Worm (Caenorhabditis elegans) whole organism, mixed stage, embryonic: ENCODE measurements around the gene haf-3.
"Not testable (repeated sequence)": the region's sequence is repeated elsewhere in the genome, so short reads cannot be mapped to it uniquely, and the experiment has no call there.

Experiments
- M03D4.4 ChIP-seq: sonication (generic microtip); optimal IDR thresholded peaks from 2 replicates; lab custom pipeline; 2017; ENCODE audit warnings: mild to moderate bottlenecking, missing genetic modification characterization, missing compliant biosample characterization
- bed-3 ChIP-seq: fragments of 200-800 bp; sonication (Bioruptor generic); optimal IDR thresholded peaks from 3 replicates; lab custom pipeline; 2018; ENCODE audit warnings: mild to moderate bottlenecking, missing genetic modification characterization, moderate library complexity, missing compliant biosample characterization
- blmp-1 ChIP-seq: fragments of 150-350 bp; optimal IDR thresholded peaks from 2 replicates; lab custom pipeline; 2014; ENCODE audit warnings: missing biosample characterization, missing genetic modification characterization
- ceh-43 ChIP-seq: fragments of 200-800 bp; sonication (Bioruptor generic); optimal IDR thresholded peaks from 2 replicates; lab custom pipeline; 2018; ENCODE audit warnings: mild to moderate bottlenecking, missing genetic modification characterization, moderate library complexity, missing compliant biosample characterization
- ceh-83 ChIP-seq: fragments of 200-800 bp; sonication (Bioruptor generic); optimal IDR thresholded peaks from 2 replicates; lab custom pipeline; 2018; ENCODE audit warnings: mild to moderate bottlenecking, missing genetic modification characterization, missing compliant biosample characterization
- ces-1 ChIP-seq: fragments of 150-350 bp; optimal IDR thresholded peaks from 2 replicates; lab custom pipeline; 2014; ENCODE audit warnings: missing biosample characterization, missing genetic modification reagents, missing genetic modification characterization
- cnd-1 ChIP-seq: fragments of 200-800 bp; sonication (Bioruptor generic); optimal IDR thresholded peaks from 2 replicates; lab custom pipeline; 2018; ENCODE audit warnings: mild to moderate bottlenecking, missing genetic modification characterization, missing compliant biosample characterization
- drap-1 ChIP-seq: fragments of 200-800 bp; sonication (Bioruptor generic); optimal IDR thresholded peaks from 3 replicates; lab custom pipeline; 2018; ENCODE audit warnings: mild to moderate bottlenecking, missing genetic modification characterization, missing compliant biosample characterization
- elt-1 ChIP-seq: sonication (generic microtip); optimal IDR thresholded peaks from 2 replicates; lab custom pipeline; 2017; ENCODE audit warnings: missing genetic modification characterization, mild to moderate bottlenecking, missing compliant biosample characterization, antibody characterized with exemption, moderate library complexity, borderline replicate concordance; ENCODE audit not compliant: insufficient read depth
- elt-3 ChIP-seq: fragments of 150-350 bp; optimal IDR thresholded peaks from 2 replicates; lab custom pipeline; 2014; ENCODE audit warnings: missing biosample characterization, missing genetic modification characterization
- flh-1 ChIP-seq: fragments of 200-800 bp; sonication (Bioruptor generic); optimal IDR thresholded peaks from 2 replicates; lab custom pipeline; 2018; ENCODE audit warnings: mild to moderate bottlenecking, missing genetic modification characterization, moderate library complexity, missing compliant biosample characterization
- ham-2 ChIP-seq: fragments of 200-800 bp; sonication (Bioruptor generic); optimal IDR thresholded peaks from 2 replicates; lab custom pipeline; 2018; ENCODE audit warnings: mild to moderate bottlenecking, missing genetic modification characterization, missing compliant biosample characterization
- hlh-1 ChIP-seq: fragments of 150-350 bp; optimal IDR thresholded peaks from 2 replicates; lab custom pipeline; 2014; ENCODE audit warnings: missing biosample characterization, missing genetic modification reagents, missing genetic modification characterization
- lin-13 ChIP-seq: fragments of 150-350 bp; optimal IDR thresholded peaks from 2 replicates; lab custom pipeline; 2014; ENCODE audit warnings: missing biosample characterization, missing genetic modification characterization
- lin-32 ChIP-seq: fragments of 200-800 bp; sonication (Bioruptor generic); optimal IDR thresholded peaks from 2 replicates; lab custom pipeline; 2018; ENCODE audit warnings: mild to moderate bottlenecking, missing genetic modification characterization, missing compliant biosample characterization
- mab-5 ChIP-seq: fragments of 150-350 bp; optimal IDR thresholded peaks from 2 replicates; lab custom pipeline; 2014; ENCODE audit warnings: missing biosample characterization, missing genetic modification characterization
- mep-1 ChIP-seq: fragments of 150-350 bp; optimal IDR thresholded peaks from 2 replicates; lab custom pipeline; 2017; ENCODE audit warnings: missing biosample characterization, missing genetic modification reagents, missing genetic modification characterization, inconsistent platforms
- mls-2 ChIP-seq: sonication (generic microtip); optimal IDR thresholded peaks from 2 replicates; lab custom pipeline; 2016; ENCODE audit warnings: mild to moderate bottlenecking, missing genetic modification characterization, moderate library complexity, missing compliant biosample characterization
- nhr-2 ChIP-seq: fragments of 150-350 bp; optimal IDR thresholded peaks from 2 replicates; lab custom pipeline; 2014; ENCODE audit warnings: missing biosample characterization, missing genetic modification characterization
- nhr-28 ChIP-seq: fragments of 150-350 bp; optimal IDR thresholded peaks from 2 replicates; lab custom pipeline; 2014; ENCODE audit warnings: missing biosample characterization, missing genetic modification characterization
- nhr-76 ChIP-seq: sonication (generic microtip); optimal IDR thresholded peaks from 2 replicates; lab custom pipeline; 2017; ENCODE audit warnings: missing biosample characterization, missing genetic modification characterization
- pha-4 ChIP-seq: fragments of 150-350 bp; optimal IDR thresholded peaks from 2 replicates; lab custom pipeline; 2018; ENCODE audit warnings: missing biosample characterization, missing genetic modification reagents, missing genetic modification characterization
- sem-2 ChIP-seq: fragments of 200-800 bp; sonication (Bioruptor generic); optimal IDR thresholded peaks from 2 replicates; lab custom pipeline; 2018; ENCODE audit warnings: mild to moderate bottlenecking, missing genetic modification characterization, missing compliant biosample characterization
- sptf-1 ChIP-seq: sonication (generic microtip); optimal IDR thresholded peaks from 2 replicates; lab custom pipeline; 2017; ENCODE audit warnings: mild to moderate bottlenecking, missing genetic modification characterization, moderate library complexity, missing compliant biosample characterization
- tbx-8 ChIP-seq: fragments of 200-800 bp; sonication (Bioruptor generic); optimal IDR thresholded peaks from 2 replicates; lab custom pipeline; 2018; ENCODE audit warnings: mild to moderate bottlenecking, missing genetic modification characterization, moderate library complexity, missing compliant biosample characterization
- unc-120 ChIP-seq: sonication (generic microtip); optimal IDR thresholded peaks from 2 replicates; lab custom pipeline; 2017; ENCODE audit warnings: missing genetic modification characterization, missing compliant biosample characterization; ENCODE audit not compliant: poor library complexity, severe bottlenecking
- unc-39 ChIP-seq: fragments of 150-350 bp; optimal IDR thresholded peaks from 2 replicates; lab custom pipeline; 2014; ENCODE audit warnings: missing biosample characterization, missing genetic modification characterization
- unc-62 ChIP-seq: fragments of 150-350 bp; optimal IDR thresholded peaks from 2 replicates; lab custom pipeline; 2014; ENCODE audit warnings: missing biosample characterization, missing genetic modification reagents, missing genetic modification characterization
- zip-8 ChIP-seq: fragments of 150-350 bp; optimal IDR thresholded peaks from 2 replicates; lab custom pipeline; 2014; ENCODE audit warnings: missing biosample characterization, missing genetic modification characterization

Gene haf-3

DNA sequence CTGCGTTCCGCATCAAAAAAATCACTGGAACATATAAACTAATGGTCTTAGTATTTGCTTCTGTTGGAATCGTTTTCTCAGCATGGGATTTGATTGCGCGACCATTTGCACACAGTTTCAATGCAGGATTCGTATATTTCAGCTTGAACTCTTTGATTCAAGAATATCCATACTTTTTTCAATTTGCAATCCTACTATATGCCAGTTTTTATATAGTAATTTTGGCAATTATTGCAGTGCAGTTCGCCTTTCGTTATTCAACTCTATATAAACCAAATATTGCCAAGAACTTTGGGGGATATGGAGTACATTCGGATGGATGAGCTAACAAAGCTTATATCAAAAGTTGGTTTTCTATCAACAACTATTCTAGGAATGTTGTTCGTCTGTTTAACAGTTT lies 13.0 kb downstream of the haf-3 start, which contains the start of gene str-5:
TSS of gene str-5 (plus strand) at position 301 of the 400 bp plus-strand sequence.
- not testable (repeated sequence) for TF ChIP-seq sptf-1 (tag; lab: Kevin White, UChicago); mab-5 (tag; lab: Kevin White, UChicago); bed-3

DNA sequence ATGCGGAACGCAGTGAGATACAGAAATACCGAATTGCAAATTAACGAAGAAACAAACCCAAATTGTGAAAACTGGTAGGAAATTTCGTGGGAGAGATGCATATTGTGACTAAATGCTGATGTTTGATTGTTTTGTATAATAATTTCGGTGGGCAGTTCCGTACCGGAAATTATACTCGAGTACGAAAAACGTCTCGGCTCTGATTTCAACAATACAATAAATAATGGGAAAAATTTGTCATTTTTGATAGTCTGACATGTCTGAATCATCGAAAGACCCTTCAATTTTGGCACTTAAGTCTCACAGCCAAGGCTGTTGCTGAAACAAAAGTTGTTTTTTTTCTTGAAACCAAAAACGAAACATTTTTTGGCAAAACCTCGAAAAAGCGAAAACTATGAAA lies 13.9 kb downstream of the haf-3 start, which contains the start of gene str-43:
TSS of gene str-43 (minus strand) at position 101 of the 400 bp plus-strand sequence.
- TF ChIP-seq cnd-1 (tag; lab: Kevin White, UChicago) (no peak), ceh-83 (GFP tag; lab: Kevin White, UChicago) (no peak), mab-5 (tag; lab: Kevin White, UChicago) (no peak), pha-4 (tag; lab: Kevin White, UChicago) (no peak), nhr-2 (tag; lab: Kevin White, UChicago) (no peak), unc-120 (no peak), unc-39 (tag; lab: Kevin White, UChicago) (no peak)

DNA sequence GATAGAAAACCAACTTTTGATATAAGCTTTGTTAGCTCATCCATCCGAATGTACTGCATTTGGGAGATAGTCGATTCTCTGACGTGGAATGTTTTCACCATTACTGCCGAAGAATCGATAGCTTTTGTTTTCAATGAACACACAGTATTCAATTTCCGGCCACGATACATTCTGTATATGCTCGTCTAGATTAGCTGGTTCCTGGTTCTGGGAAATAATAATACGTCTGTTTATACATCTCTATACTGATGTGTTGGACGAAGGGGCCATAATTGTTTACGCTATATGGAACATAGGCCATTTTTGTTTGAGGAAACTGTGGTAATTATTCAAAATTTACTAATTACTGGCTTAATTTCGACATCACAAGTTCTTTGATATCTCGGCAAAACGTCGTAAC lies 15.8 kb downstream of the haf-3 start, which contains the start of gene str-6:
TSS of gene str-6 (minus strand) at position 101 of the 400 bp plus-strand sequence.
- no peak for TF ChIP-seq nhr-76 (tag; lab: Kevin White, UChicago)
- TF ChIP-seq sem-2 (GFP tag; lab: Kevin White, UChicago), result no peak
- TF ChIP-seq zip-8 (tag; lab: Kevin White, UChicago), result no peak
- no peak for TF ChIP-seq lin-13 (tag; lab: Kevin White, UChicago)
- TF ChIP-seq mep-1 (tag; lab: Kevin White, UChicago), result no peak
- no peak for TF ChIP-seq mab-5 (tag; lab: Kevin White, UChicago)
- TF ChIP-seq hlh-1 (tag; lab: Kevin White, UChicago), result no peak
- no peak for TF ChIP-seq ceh-43 (GFP tag; lab: Kevin White, UChicago)

DNA sequence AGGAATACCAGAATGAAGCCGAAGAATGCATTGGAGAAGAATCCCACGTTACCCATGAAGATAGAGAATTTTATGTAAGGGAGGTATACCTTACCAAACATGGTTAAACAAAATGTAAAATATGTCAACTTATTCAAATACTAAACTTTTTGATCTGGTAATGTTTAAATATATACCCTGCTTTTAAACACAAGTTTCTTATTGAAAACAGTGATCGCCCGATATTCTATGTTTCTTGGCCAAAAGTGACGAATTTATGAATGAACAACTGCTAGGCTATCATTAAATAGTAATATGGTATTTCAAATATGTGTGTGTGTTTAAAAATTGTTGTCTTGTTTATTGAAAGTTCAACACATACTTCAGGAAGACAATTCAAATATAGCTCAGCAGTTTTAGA lies 17.6 kb downstream of the haf-3 start, which contains the start of gene T23D5.8:
TSS of gene T23D5.8 (minus strand) at position 101 of the 400 bp plus-strand sequence.
- not testable (repeated sequence) for TF ChIP-seq blmp-1 (tag; lab: Kevin White, UChicago); unc-62 (GFP tag; lab: Kevin White, UChicago); lin-32
- TF ChIP-seq, all 35 proteins: peak for 0; not testable (repeated sequence) for 35

DNA sequence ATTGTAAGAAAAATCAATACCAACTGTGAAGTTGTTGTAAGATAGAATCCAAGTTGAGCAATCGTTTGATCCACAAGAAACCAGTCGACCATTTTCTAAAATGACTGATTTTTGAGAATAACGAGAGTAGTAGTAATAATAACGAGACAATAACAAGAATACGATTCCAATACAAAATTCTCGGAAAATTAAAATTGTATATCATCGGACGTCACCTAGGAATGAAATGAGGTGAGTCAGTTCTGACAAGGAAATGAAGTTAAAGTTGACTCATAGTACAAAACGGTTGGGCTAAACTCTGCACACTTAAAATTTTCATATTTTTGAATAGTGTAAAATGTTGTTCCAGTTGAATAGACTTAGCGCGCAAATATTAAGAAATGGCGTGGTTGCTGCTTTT lies 21.6 kb downstream of the haf-3 start, which contains the start of gene str-19:
TSS of gene str-19 (minus strand) at position 101 of the 400 bp plus-strand sequence.
- not testable (repeated sequence) for TF ChIP-seq unc-62 (GFP tag; lab: Kevin White, UChicago); cnd-1 (tag; lab: Kevin White, UChicago); nhr-76 (tag; lab: Kevin White, UChicago)

DNA sequence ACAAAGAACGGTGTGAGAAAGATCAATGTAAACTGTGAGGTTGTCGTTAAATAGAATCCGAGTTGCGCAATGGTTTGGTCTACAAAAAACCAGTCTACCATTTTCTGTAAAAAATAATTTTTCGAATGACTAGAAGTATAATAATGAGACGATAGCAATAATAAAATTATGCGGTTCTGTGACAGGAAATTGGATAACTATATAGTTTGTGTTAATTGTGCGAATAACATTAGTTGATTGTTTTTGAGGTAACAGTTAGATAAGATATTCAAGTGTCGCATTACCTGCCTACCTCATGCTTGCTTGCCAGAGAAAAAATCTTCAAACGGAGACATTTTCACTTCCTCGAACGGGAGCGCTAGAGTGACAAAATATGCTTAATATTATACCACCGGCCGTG lies 24.1 kb downstream of the haf-3 start, which contains the start of gene str-18:
TSS of gene str-18 (minus strand) at position 101 of the 400 bp plus-strand sequence.
- TF ChIP-seq ceh-83 (GFP tag; lab: Kevin White, UChicago) (no peak), mab-5 (tag; lab: Kevin White, UChicago) (no peak), ham-2 (GFP tag; lab: Kevin White, UChicago) (no peak), hlh-1 (tag; lab: Kevin White, UChicago) (no peak), unc-39 (tag; lab: Kevin White, UChicago) (no peak), mep-1 (tag; lab: Kevin White, UChicago) (no peak), nhr-28 (no peak), elt-3 (tag; lab: Kevin White, UChicago) (no peak), nhr-2 (tag; lab: Kevin White, UChicago) (no peak)
- TF ChIP-seq, all 35 proteins: peak for 0

DNA sequence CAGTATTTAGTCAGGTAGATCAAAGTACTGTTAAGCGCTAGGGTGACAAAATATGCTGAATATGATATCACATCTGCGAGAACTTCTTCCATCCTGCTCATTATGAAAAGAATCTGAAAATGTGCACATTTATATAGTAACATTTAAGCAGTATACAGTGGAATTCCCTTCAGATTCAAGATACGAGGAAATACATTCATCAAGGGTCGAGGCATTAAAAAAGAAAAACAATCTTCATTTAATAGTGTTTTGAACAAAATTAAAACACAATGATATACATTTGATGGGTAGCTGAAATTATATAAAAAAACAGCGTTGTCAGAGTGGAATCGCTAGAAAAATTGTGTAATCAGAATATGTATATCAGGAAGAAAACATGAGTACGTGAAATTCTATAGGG lies 30.3 kb downstream of the haf-3 start, which contains the start of gene str-27:
TSS of gene str-27 (minus strand) at position 101 of the 400 bp plus-strand sequence.
- TF ChIP-seq tbx-8 (no peak), mls-2 (tag; lab: Kevin White, UChicago) (no peak), ceh-83 (GFP tag; lab: Kevin White, UChicago) (no peak), flh-1 (GFP tag; lab: Kevin White, UChicago) (no peak), drap-1 (GFP tag; lab: Kevin White, UChicago) (no peak), M03D4.4 (no peak), bed-3 (no peak), hlh-1 (tag; lab: Kevin White, UChicago) (no peak), zip-8 (tag; lab: Kevin White, UChicago) (no peak), lin-13 (tag; lab: Kevin White, UChicago) (no peak), ces-1 (GFP tag; lab: Kevin White, UChicago) (no peak), mep-1 (tag; lab: Kevin White, UChicago) (no peak), nhr-2 (tag; lab: Kevin White, UChicago) (no peak), elt-1 (tag; lab: Kevin White, UChicago) (no peak), blmp-1 (tag; lab: Kevin White, UChicago) (no peak), elt-3 (tag; lab: Kevin White, UChicago) (no peak), unc-120 (no peak)
- TF ChIP-seq, all 35 proteins: peak for 0
